Worm (Caenorhabditis elegans) whole organism, L2 larva: ENCODE measurements around the gene Y38H6C.25.

Source experiments
- C34F6.9 ChIP-seq: fragments of 150-350 bp; optimal IDR thresholded peaks from 2 replicates; lab custom pipeline; 2014; ENCODE audit warnings: missing biosample characterization, missing genetic modification characterization
- R02D3.7 ChIP-seq: fragments of 150-350 bp; optimal IDR thresholded peaks from 2 replicates; lab custom pipeline; 2014; ENCODE audit warnings: missing biosample characterization, missing genetic modification characterization
- Y55F3AM.14 ChIP-seq: fragments of 200-800 bp; sonication (Bioruptor generic); optimal IDR thresholded peaks from 2 replicates; lab custom pipeline; 2018; ENCODE audit warnings: mild to moderate bottlenecking, missing genetic modification characterization, missing compliant biosample characterization
- ZK546.5 ChIP-seq: sonication (generic microtip); optimal IDR thresholded peaks from 2 replicates; lab custom pipeline; 2017; ENCODE audit warnings: missing biosample characterization, missing genetic modification characterization
- aly-2 ChIP-seq: fragments of 150-350 bp; optimal IDR thresholded peaks from 2 replicates; lab custom pipeline; 2014; ENCODE audit warnings: missing biosample characterization, missing genetic modification characterization
- ama-1 ChIP-seq: fragments of 150-350 bp; optimal IDR thresholded peaks from 2 replicates; lab custom pipeline; 2018; ENCODE audit warnings: inconsistent platforms
- blmp-1 ChIP-seq: sonication (generic microtip); optimal IDR thresholded peaks from 2 replicates; lab custom pipeline; 2017; ENCODE audit warnings: missing genetic modification characterization, mild to moderate bottlenecking, missing compliant biosample characterization, antibody characterized with exemption, moderate library complexity; ENCODE audit not compliant: insufficient read depth
- ceh-16 ChIP-seq: fragments of 150-350 bp; optimal IDR thresholded peaks from 2 replicates; lab custom pipeline; 2014; ENCODE audit warnings: missing biosample characterization, missing genetic modification characterization
- ceh-82 ChIP-seq: fragments of 150-350 bp; optimal IDR thresholded peaks from 2 replicates; lab custom pipeline; 2014; ENCODE audit warnings: missing biosample characterization, missing genetic modification characterization
- crh-2 ChIP-seq: sonication (generic microtip); optimal IDR thresholded peaks from 2 replicates; lab custom pipeline; 2017; ENCODE audit warnings: missing biosample characterization, missing genetic modification characterization
- dmd-4 ChIP-seq: sonication (generic microtip); optimal IDR thresholded peaks from 2 replicates; lab custom pipeline; 2017; ENCODE audit warnings: missing biosample characterization, missing genetic modification characterization
- egl-27 ChIP-seq: sonication (generic microtip); optimal IDR thresholded peaks from 3 replicates; lab custom pipeline; 2017; ENCODE audit warnings: missing biosample characterization, missing genetic modification reagents, missing genetic modification characterization
- elt-1 ChIP-seq: fragments of 150-350 bp; optimal IDR thresholded peaks from 2 replicates; lab custom pipeline; 2014; ENCODE audit warnings: missing biosample characterization, missing genetic modification characterization
- elt-3 ChIP-seq: sonication (generic microtip); optimal IDR thresholded peaks from 2 replicates; lab custom pipeline; 2017; ENCODE audit warnings: missing biosample characterization, missing genetic modification characterization
- fos-1 ChIP-seq: fragments of 150-350 bp; optimal IDR thresholded peaks from 2 replicates; lab custom pipeline; 2014; ENCODE audit warnings: missing biosample characterization, missing genetic modification characterization
- gmeb-1 ChIP-seq: fragments of 150-350 bp; optimal IDR thresholded peaks from 2 replicates; lab custom pipeline; 2014; ENCODE audit warnings: missing biosample characterization, missing genetic modification characterization
- lin-39 ChIP-seq: fragments of 150-350 bp; optimal IDR thresholded peaks from 2 replicates; lab custom pipeline; 2014; ENCODE audit warnings: missing biosample characterization, missing genetic modification reagents, missing genetic modification characterization
- mab-5 ChIP-seq: fragments of 150-350 bp; optimal IDR thresholded peaks from 2 replicates; lab custom pipeline; 2014; ENCODE audit warnings: missing biosample characterization, missing genetic modification characterization
- mbf-1 ChIP-seq: sonication (generic microtip); optimal IDR thresholded peaks from 2 replicates; lab custom pipeline; 2017; ENCODE audit warnings: missing biosample characterization, missing genetic modification characterization
- nhr-11 ChIP-seq: fragments of 150-350 bp; optimal IDR thresholded peaks from 2 replicates; lab custom pipeline; 2014; ENCODE audit warnings: missing biosample characterization, missing genetic modification characterization
- nhr-12 ChIP-seq: fragments of 150-350 bp; optimal IDR thresholded peaks from 2 replicates; lab custom pipeline; 2014; ENCODE audit warnings: missing biosample characterization, missing genetic modification characterization
- nhr-129 ChIP-seq: fragments of 150-350 bp; optimal IDR thresholded peaks from 2 replicates; lab custom pipeline; 2014; ENCODE audit warnings: missing biosample characterization, missing genetic modification characterization
- nhr-21 ChIP-seq: fragments of 150-350 bp; optimal IDR thresholded peaks from 2 replicates; lab custom pipeline; 2014; ENCODE audit warnings: missing biosample characterization, missing genetic modification characterization
- nhr-23 ChIP-seq: fragments of 150-350 bp; optimal IDR thresholded peaks from 2 replicates; lab custom pipeline; 2014; ENCODE audit warnings: missing biosample characterization, missing genetic modification reagents, missing genetic modification characterization
- nhr-237 ChIP-seq: fragments of 150-350 bp; optimal IDR thresholded peaks from 2 replicates; lab custom pipeline; 2014; ENCODE audit warnings: missing biosample characterization, missing genetic modification characterization
- nhr-6 ChIP-seq: fragments of 150-350 bp; optimal IDR thresholded peaks from 2 replicates; lab custom pipeline; 2014; ENCODE audit warnings: missing biosample characterization, missing genetic modification characterization
- nhr-77 ChIP-seq: fragments of 150-350 bp; optimal IDR thresholded peaks from 2 replicates; lab custom pipeline; 2014; ENCODE audit warnings: missing biosample characterization, missing genetic modification characterization
- skn-1 ChIP-seq: sonication (generic microtip); optimal IDR thresholded peaks from 2 replicates; lab custom pipeline; 2017; ENCODE audit warnings: missing biosample characterization, missing genetic modification characterization
- sma-3 ChIP-seq: sonication (generic microtip); optimal IDR thresholded peaks from 2 replicates; lab custom pipeline; 2016; ENCODE audit warnings: missing genetic modification reagents, missing genetic modification characterization, missing compliant biosample characterization
- snpc-4 ChIP-seq: fragments of 150-350 bp; optimal IDR thresholded peaks from 2 replicates; lab custom pipeline; 2014; ENCODE audit warnings: missing biosample characterization, missing genetic modification characterization
- unc-39 ChIP-seq: fragments of 150-350 bp; optimal IDR thresholded peaks from 2 replicates; lab custom pipeline; 2014; ENCODE audit warnings: missing biosample characterization, missing genetic modification characterization
- unc-55 ChIP-seq: fragments of 150-350 bp; sonication (generic microtip); optimal IDR thresholded peaks from 3 replicates; lab custom pipeline; 2014; ENCODE audit warnings: missing biosample characterization, missing genetic modification reagents, missing genetic modification characterization
- unc-62 ChIP-seq: fragments of 150-350 bp; optimal IDR thresholded peaks from 2 replicates; lab custom pipeline; 2014; ENCODE audit warnings: missing biosample characterization, missing genetic modification reagents, missing genetic modification characterization
- zag-1 ChIP-seq: fragments of 150-350 bp; optimal IDR thresholded peaks from 2 replicates; lab custom pipeline; 2014; ENCODE audit warnings: missing biosample characterization, missing genetic modification characterization
- ztf-1 ChIP-seq: fragments of 200-800 bp; sonication (Bioruptor generic); conservative IDR thresholded peaks from 2 replicates; pipeline ENCODE4 v1.3.6; 2022; ENCODE audit warnings: missing genetic modification characterization, missing compliant biosample characterization
- ztf-11 ChIP-seq: sonication (generic microtip); optimal IDR thresholded peaks from 2 replicates; lab custom pipeline; 2017; ENCODE audit warnings: missing biosample characterization, missing genetic modification characterization
- ztf-4 ChIP-seq: fragments of 150-350 bp; optimal IDR thresholded peaks from 2 replicates; lab custom pipeline; 2014; ENCODE audit warnings: missing biosample characterization, missing genetic modification characterization

Y38H6C.25 gene

DNA sequence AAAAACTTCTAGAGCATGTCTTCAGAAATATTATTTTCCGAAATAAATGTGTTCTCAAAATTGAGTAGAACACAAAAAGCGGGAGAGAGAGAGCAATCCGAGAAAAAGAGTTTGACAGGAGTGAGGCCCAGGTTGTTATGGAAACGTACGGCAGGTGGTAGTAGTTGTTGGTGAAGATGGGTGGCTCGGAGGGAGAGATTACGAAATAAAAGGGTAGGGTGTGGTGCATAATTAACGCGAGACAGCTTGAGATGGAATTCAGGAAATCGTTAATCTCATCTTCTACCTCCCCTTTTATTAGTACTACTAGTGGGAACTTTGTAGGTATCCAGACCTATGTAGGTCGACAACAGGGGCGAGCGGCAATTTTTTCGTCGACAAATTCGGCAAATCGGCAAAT lies 15.0 kb downstream of the Y38H6C.25 start, which contains the start of gene famh-161:
Gene famh-161 (minus strand): TSS at position 101 of the 400 bp plus-strand sequence.
- no peak for TF ChIP-seq nhr-12
- no peak for TF ChIP-seq C34F6.9
- TF ChIP-seq nhr-23 (tag; lab: Kevin White, UChicago), result no peak
- no peak for TF ChIP-seq nhr-237
- no peak for TF ChIP-seq ZK546.5
- no peak for TF ChIP-seq mbf-1 (tag; lab: Kevin White, UChicago)
- no peak for TF ChIP-seq blmp-1 (tag; lab: Kevin White, UChicago)
- TF ChIP-seq, all 48 proteins: peak for 0

DNA sequence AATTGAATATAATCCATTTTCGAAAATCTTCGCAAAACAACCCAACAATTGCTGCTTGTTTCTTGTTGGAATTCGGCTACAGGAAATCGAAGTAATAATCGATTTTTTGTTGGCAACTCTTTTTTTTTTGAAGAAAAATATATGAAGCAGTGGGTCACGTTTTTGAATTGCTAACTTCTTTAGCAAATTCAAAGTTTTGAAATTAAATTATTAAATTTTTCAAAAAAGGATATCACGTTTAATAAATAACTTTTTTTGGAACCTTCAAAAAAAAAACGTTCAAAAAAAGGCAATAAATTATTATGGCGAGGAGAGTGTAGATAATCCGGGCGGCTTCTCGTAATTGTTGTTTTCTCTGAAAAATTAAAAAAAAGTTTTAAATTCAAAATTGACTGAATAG lies 17.2 kb downstream of the Y38H6C.25 start, which contains the start of gene Y38H6C.15:
Gene Y38H6C.15 (minus strand): TSS at position 101 of the 400 bp plus-strand sequence.
- TF ChIP-seq ama-1 (lab: Kevin White, UChicago) (no peak), Y55F3AM.14 (GFP tag; lab: Kevin White, UChicago) (no peak), mab-5 (no peak), ztf-11 (tag; lab: Kevin White, UChicago) (no peak), nhr-6 (no peak)

DNA sequence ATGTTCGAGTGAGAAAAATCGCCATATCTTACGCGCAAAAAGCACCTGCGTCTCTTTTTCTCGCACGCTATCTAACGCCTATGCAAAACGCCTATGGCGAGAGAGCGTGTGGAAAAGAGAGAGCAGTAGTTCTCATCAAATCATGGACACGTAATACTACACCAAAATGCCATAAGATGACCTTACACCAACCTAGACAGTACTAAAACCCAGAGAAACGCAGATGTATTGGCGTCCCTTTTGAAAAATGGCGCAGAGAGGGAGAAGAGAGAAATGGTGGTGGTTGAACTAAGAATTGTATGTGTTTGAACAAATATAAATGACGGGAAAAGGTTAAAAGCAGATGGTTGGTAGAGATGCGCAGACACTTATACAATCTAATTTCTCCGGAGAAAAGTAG lies 20.0 kb downstream of the Y38H6C.25 start, which contains the start of gene Y38H6C.16:
Gene Y38H6C.16 (minus strand): TSS at position 293 of the 400 bp plus-strand sequence.
- TF ChIP-seq egl-27 (tag; lab: Kevin White, UChicago) (no peak), elt-1 (tag; lab: Kevin White, UChicago) (no peak)

DNA sequence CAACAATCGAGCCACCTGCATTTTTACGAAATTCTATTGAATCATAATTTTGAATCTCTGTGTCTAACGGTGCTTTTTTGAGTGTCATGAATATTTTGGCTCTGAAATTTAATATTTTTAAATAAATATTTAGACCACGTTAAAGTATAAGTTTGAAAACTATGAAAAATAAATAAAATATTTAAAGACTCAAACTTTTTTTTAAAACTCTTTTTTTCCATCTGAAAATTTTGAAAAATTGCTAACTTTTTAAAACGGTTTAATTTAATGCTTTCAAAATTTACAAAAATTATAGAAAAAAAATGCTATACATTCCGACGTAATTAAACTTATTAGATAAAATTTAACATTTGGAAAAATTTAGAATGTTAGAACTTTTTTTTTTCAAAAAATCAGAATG lies 25.1 kb downstream of the Y38H6C.25 start, which contains the start of gene slc-36.3:
Gene slc-36.3 (minus strand): TSS at position 101 of the 400 bp plus-strand sequence.
- TF ChIP-seq dmd-4, result no peak
- TF ChIP-seq snpc-4 (tag; lab: Kevin White, UChicago), result no peak
- no peak for TF ChIP-seq ztf-4 (tag; lab: Kevin White, UChicago)
- TF ChIP-seq ceh-82 (tag; lab: Kevin White, UChicago), result no peak
- TF ChIP-seq nhr-23 (tag; lab: Kevin White, UChicago), result no peak
- TF ChIP-seq nhr-6, result no peak
- TF ChIP-seq ceh-16 (tag; lab: Kevin White, UChicago), result no peak
- no peak for TF ChIP-seq R02D3.7 (tag; lab: Kevin White, UChicago)
- no peak for TF ChIP-seq nhr-11 (tag; lab: Kevin White, UChicago)
- TF ChIP-seq aly-2 (tag; lab: Kevin White, UChicago), result no peak
- TF ChIP-seq unc-55 (GFP tag; lab: Kevin White, UChicago), result no peak
- no peak for TF ChIP-seq ztf-1 (GFP tag; lab: Robert Waterston, UW)
- no peak for TF ChIP-seq sma-3

DNA sequence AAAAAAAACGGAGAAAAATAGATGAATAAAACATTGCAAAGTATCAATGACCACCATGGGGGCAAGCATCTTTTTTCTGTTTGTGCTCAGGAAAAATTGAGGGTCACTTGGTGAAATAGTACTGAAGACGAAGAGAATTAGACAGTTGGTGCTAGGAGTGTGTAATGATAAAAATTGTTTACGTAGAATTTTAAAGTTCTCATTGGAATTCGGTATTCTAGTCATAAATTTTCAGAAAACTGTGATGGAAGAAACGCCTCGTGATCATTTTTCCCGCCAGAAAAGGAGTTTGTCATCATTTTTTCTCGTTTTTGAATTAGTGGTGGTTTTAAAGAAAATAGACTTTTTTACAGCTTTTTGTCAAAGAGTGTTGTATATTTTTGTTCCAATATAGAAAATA lies 25.6 kb downstream of the Y38H6C.25 start:
- no peak for TF ChIP-seq blmp-1 (tag; lab: Kevin White, UChicago)
- TF ChIP-seq gmeb-1 (tag; lab: Kevin White, UChicago), result peak; percentile 19
- peak; percentile 79 for TF ChIP-seq skn-1 (tag; lab: Kevin White, UChicago)

DNA sequence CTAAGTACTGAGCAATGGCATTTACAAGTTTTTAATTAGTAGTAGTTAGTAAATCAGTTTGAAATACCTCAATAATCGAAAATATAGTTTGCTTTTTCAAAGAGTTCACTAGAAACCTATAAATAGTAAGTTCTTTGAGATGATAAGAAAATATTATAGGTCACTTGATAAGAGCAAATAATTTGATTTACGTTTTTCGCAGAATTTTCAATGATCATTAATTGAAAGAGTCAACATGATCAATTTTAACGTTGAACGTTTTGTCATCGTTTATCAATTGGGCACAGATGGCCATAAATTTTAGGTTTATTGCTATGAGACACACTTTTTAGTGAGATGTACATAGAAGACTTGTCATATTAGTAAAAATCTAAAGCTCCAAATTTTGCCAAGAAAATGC lies 26.7 kb downstream of the Y38H6C.25 start:
- no peak for TF ChIP-seq unc-62 (GFP tag; lab: Kevin White, UChicago)
- no peak for TF ChIP-seq nhr-21
- TF ChIP-seq aly-2 (tag; lab: Kevin White, UChicago), result no peak
- TF ChIP-seq fos-1 (tag; lab: Kevin White, UChicago), result peak; percentile 10

DNA sequence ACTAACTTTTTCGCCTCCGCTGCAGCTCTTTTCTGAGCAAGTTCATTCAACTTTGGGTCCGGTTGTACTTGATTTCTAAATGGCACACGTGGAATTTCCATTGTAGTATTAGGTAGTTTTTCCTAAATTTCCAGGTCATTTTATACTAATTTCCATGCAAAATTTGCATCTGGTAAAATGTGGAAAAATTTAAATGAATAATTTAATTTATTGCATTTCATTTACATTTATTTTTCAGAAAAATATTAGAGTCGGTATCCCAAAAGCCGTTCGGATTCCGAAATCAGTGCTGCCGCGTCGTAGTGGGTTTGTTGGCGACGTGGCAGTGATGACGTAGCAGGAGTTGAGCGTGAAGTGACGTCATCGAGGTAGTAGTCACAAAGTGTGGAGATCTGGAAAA lies 28.0 kb downstream of the Y38H6C.25 start, which contains the start of gene Y38H6C.18:
Gene Y38H6C.18 (minus strand): TSS at position 101 of the 400 bp plus-strand sequence.
- TF ChIP-seq nhr-11 (tag; lab: Kevin White, UChicago) (no peak), lin-39 (tag; lab: Kevin White, UChicago) (no peak), nhr-237 (no peak), nhr-77 (tag; lab: Kevin White, UChicago) (no peak), dmd-4 (no peak), nhr-129 (no peak), elt-3 (no peak), zag-1 (tag; lab: Kevin White, UChicago) (no peak), nhr-23 (tag; lab: Kevin White, UChicago) (no peak), ztf-4 (tag; lab: Kevin White, UChicago) (no peak), elt-1 (tag; lab: Kevin White, UChicago) (no peak), crh-2 (no peak), unc-55 (GFP tag; lab: Kevin White, UChicago) (no peak), unc-39 (tag; lab: Kevin White, UChicago) (no peak), aly-2 (tag; lab: Kevin White, UChicago) (no peak)
